Fruit fly (Drosophila melanogaster) whole organism, prepupa: Measurements from ENCODE around the gene CG43082.

Source experiments
- Blimp-1 ChIP-seq: fragments of 200-800 bp; sonication (Bioruptor generic); optimal IDR thresholded peaks from 3 replicates; lab custom pipeline; 2017; ENCODE audit warnings: missing biosample characterization, missing genetic modification characterization, mild to moderate bottlenecking, moderate library complexity, missing genetic modification reagents
- CG15336 ChIP-seq: fragments of 200-800 bp; sonication (Bioruptor generic); IDR thresholded peaks from 2 replicates; pipeline ENCODE4 v1.3.6; 2022; ENCODE audit warnings: missing biosample characterization, missing genetic modification characterization
- CG32006 ChIP-seq: fragments of 200-800 bp; sonication (Bioruptor generic); optimal IDR thresholded peaks from 3 replicates; lab custom pipeline; 2017; ENCODE audit warnings: missing biosample characterization, mild to moderate bottlenecking, missing genetic modification characterization
- CG6163 ChIP-seq: fragments of 200-800 bp; sonication (Bioruptor generic); IDR thresholded peaks from 3 replicates; pipeline ENCODE4 v1.3.6; 2022; ENCODE audit warnings: missing biosample characterization, missing genetic modification characterization
- CG9139 ChIP-seq: fragments of 200-800 bp; sonication (Bioruptor generic); optimal IDR thresholded peaks from 3 replicates; lab custom pipeline; 2017; ENCODE audit warnings: missing biosample characterization, mild to moderate bottlenecking, missing genetic modification characterization
- Ets21C ChIP-seq: fragments of 200-800 bp; sonication (Bioruptor generic); optimal IDR thresholded peaks from 3 replicates; lab custom pipeline; 2016; ENCODE audit warnings: missing biosample characterization, missing genetic modification characterization
- Ets96B ChIP-seq: fragments of 200-800 bp; optimal IDR thresholded peaks from 2 replicates; lab custom pipeline; 2019; ENCODE audit warnings: missing biosample characterization, mild to moderate bottlenecking, missing genetic modification characterization, moderate library complexity
- Smox ChIP-seq: fragments of 200-800 bp; sonication (Bioruptor generic); optimal IDR thresholded peaks from 3 replicates; lab custom pipeline; 2016; ENCODE audit warnings: missing biosample characterization, missing genetic modification characterization
- Sox102F ChIP-seq: fragments of 200-800 bp; sonication (Bioruptor generic); optimal IDR thresholded peaks from 2 replicates; lab custom pipeline; 2016; ENCODE audit warnings: missing biosample characterization, mild to moderate bottlenecking, missing genetic modification characterization
- Sox14 ChIP-seq: fragments of 200-800 bp; sonication (Bioruptor generic); optimal IDR thresholded peaks from 3 replicates; lab custom pipeline; 2016; ENCODE audit warnings: missing biosample characterization, missing genetic modification characterization
- fkh ChIP-seq: fragments of 200-800 bp; sonication (Bioruptor generic); optimal IDR thresholded peaks from 3 replicates; lab custom pipeline; 2017; ENCODE audit warnings: missing biosample characterization, mild to moderate bottlenecking, missing genetic modification characterization, moderate library complexity
- lz ChIP-seq: fragments of 200-800 bp; sonication (Bioruptor generic); optimal IDR thresholded peaks from 3 replicates; lab custom pipeline; 2016; ENCODE audit warnings: missing biosample characterization, missing genetic modification characterization
- salr ChIP-seq, 2 experiments: fragments of 200-800 bp; sonication (Bioruptor generic); optimal IDR thresholded peaks; 3 replicates each; lab custom pipeline; 2016 to 2018; ENCODE audit warnings: missing biosample characterization in 2 of 2, missing genetic modification characterization in 2 of 2, mild to moderate bottlenecking in 1 of 2

- TF ChIP-seq CG9139 (GFP tag; lab: Kevin White, UChicago) (no peak), Ets96B (tag; lab: Kevin White, UChicago) (no peak), CG15336 (GFP tag; lab: Robert Waterston, UW) (no peak), CG6163 (no peak), Sox102F (GFP tag; lab: Kevin White, UChicago) (no peak), Blimp-1 (GFP tag; lab: Kevin White, UChicago) (no peak), Smox (GFP tag; lab: Kevin White, UChicago) (no peak), CG32006 (GFP tag; lab: Kevin White, UChicago) (no peak), salr (GFP tag; optimal IDR thresholded peaks at IDR 0.05; lab: Kevin White, UChicago) (no peak), Sox14 (GFP tag; lab: Kevin White, UChicago) (no peak), lz (no peak), Ets21C (GFP tag; lab: Kevin White, UChicago) (no peak), fkh (no peak)
Observed at dm6 chr3L:15692388-15692787, 30.7 kb downstream of the CG43082 start.
